Fruit fly (Drosophila melanogaster) whole organism, embryonic: ENCODE data around the gene ct.

ENCODE experiments used
- CG11560 ChIP-seq: fragments of 200-800 bp; sonication (Bioruptor generic); IDR thresholded peaks from 3 replicates; pipeline ENCODE4 v1.3.6; 2022; ENCODE audit warnings: missing biosample characterization, missing genetic modification characterization
- CG12219 ChIP-seq: fragments of 200-800 bp; sonication (Bioruptor generic); optimal IDR thresholded peaks from 3 replicates; lab custom pipeline; 2018; ENCODE audit warnings: missing biosample characterization, mild to moderate bottlenecking, missing genetic modification characterization
- CG12391 ChIP-seq: fragments of 200-800 bp; sonication (Bioruptor generic); optimal IDR thresholded peaks from 3 replicates; lab custom pipeline; 2018; ENCODE audit warnings: missing biosample characterization, mild to moderate bottlenecking, missing genetic modification characterization, moderate library complexity
- CG12942 ChIP-seq: fragments of 200-800 bp; sonication (Bioruptor generic); optimal IDR thresholded peaks from 3 replicates; lab custom pipeline; 2016; ENCODE audit warnings: missing biosample characterization, missing genetic modification characterization
- CG14710 ChIP-seq: fragments of 200-800 bp; sonication (Bioruptor generic); optimal IDR thresholded peaks from 3 replicates; lab custom pipeline; 2019; ENCODE audit warnings: missing biosample characterization, mild to moderate bottlenecking, missing genetic modification characterization, moderate library complexity
- CG15479 ChIP-seq: fragments of 200-800 bp; sonication (Bioruptor generic); optimal IDR thresholded peaks from 3 replicates; lab custom pipeline; 2019; ENCODE audit warnings: missing biosample characterization, mild to moderate bottlenecking, missing genetic modification characterization, moderate library complexity
- CG16863 ChIP-seq: fragments of 200-800 bp; sonication (Bioruptor generic); optimal IDR thresholded peaks from 3 replicates; lab custom pipeline; 2016; ENCODE audit warnings: missing biosample characterization, missing genetic modification characterization
- CG17385 ChIP-seq: fragments of 200-800 bp; sonication (Bioruptor generic); optimal IDR thresholded peaks from 3 replicates; lab custom pipeline; 2018; ENCODE audit warnings: missing biosample characterization, mild to moderate bottlenecking, missing genetic modification characterization
- CG30431 ChIP-seq: fragments of 200-800 bp; sonication (Bioruptor generic); optimal IDR thresholded peaks from 2 replicates; lab custom pipeline; 2017; ENCODE audit warnings: missing biosample characterization, missing genetic modification characterization
- CG32772 ChIP-seq: fragments of 200-800 bp; sonication (Bioruptor generic); IDR thresholded peaks from 2 replicates; pipeline ENCODE4 v1.3.6; 2022; ENCODE audit warnings: missing biosample characterization, missing genetic modification characterization
- CG3847 ChIP-seq: fragments of 200-800 bp; sonication (Bioruptor generic); IDR thresholded peaks from 2 replicates; pipeline ENCODE4 v1.3.6; 2022; ENCODE audit warnings: missing biosample characterization, missing genetic modification characterization
- CG4424 ChIP-seq: fragments of 200-800 bp; sonication (Bioruptor generic); optimal IDR thresholded peaks from 3 replicates; lab custom pipeline; 2016; ENCODE audit warnings: missing biosample characterization, missing genetic modification characterization
- CG4820 ChIP-seq: fragments of 200-800 bp; sonication (Bioruptor generic); optimal IDR thresholded peaks from 3 replicates; lab custom pipeline; 2016; ENCODE audit warnings: missing biosample characterization, missing genetic modification characterization
- CG4854 ChIP-seq: fragments of 200-800 bp; sonication (Bioruptor generic); optimal IDR thresholded peaks from 2 replicates; lab custom pipeline; 2016; ENCODE audit warnings: missing biosample characterization, missing genetic modification characterization, inconsistent platforms
- CG9437 ChIP-seq: fragments of 200-800 bp; sonication (Bioruptor generic); optimal IDR thresholded peaks from 2 replicates; lab custom pipeline; 2018; ENCODE audit warnings: missing biosample characterization, mild to moderate bottlenecking, missing genetic modification characterization
- CG9797 ChIP-seq: fragments of 200-800 bp; sonication (Bioruptor generic); optimal IDR thresholded peaks from 3 replicates; lab custom pipeline; 2018; ENCODE audit warnings: missing biosample characterization, mild to moderate bottlenecking, missing genetic modification characterization
- CG9817 ChIP-seq: fragments of 200-800 bp; sonication (Bioruptor generic); optimal IDR thresholded peaks from 2 replicates; lab custom pipeline; 2018; ENCODE audit warnings: missing biosample characterization, mild to moderate bottlenecking, missing genetic modification characterization, moderate library complexity
- Camta ChIP-seq: fragments of 200-800 bp; sonication (Bioruptor generic); optimal IDR thresholded peaks from 2 replicates; lab custom pipeline; 2016; ENCODE audit warnings: missing biosample characterization, missing genetic modification characterization
- Deaf1 ChIP-seq: fragments of 200-800 bp; optimal IDR thresholded peaks from 3 replicates; lab custom pipeline; 2019; ENCODE audit warnings: missing biosample characterization, mild to moderate bottlenecking, missing genetic modification characterization, moderate library complexity
- Drgx ChIP-seq: fragments of 200-800 bp; sonication (Bioruptor generic); IDR thresholded peaks from 2 replicates; pipeline ENCODE4 v1.3.6; 2022; ENCODE audit warnings: missing biosample characterization, missing genetic modification characterization
- Elba2 ChIP-seq: fragments of 200-800 bp; sonication (Bioruptor generic); optimal IDR thresholded peaks from 3 replicates; lab custom pipeline; 2016; ENCODE audit warnings: missing biosample characterization, missing genetic modification characterization
- HHEX ChIP-seq: fragments of 200-800 bp; sonication (Bioruptor generic); optimal IDR thresholded peaks from 3 replicates; lab custom pipeline; 2017; ENCODE audit warnings: missing biosample characterization, mild to moderate bottlenecking, missing genetic modification characterization, missing genetic modification reagents
- Hand ChIP-seq: fragments of 200-800 bp; sonication (Bioruptor generic); optimal IDR thresholded peaks from 2 replicates; lab custom pipeline; 2017; ENCODE audit warnings: mild to moderate bottlenecking, missing biosample characterization, missing genetic modification reagents, missing genetic modification characterization
- HmgD ChIP-seq: fragments of 200-800 bp; sonication (Bioruptor generic); optimal IDR thresholded peaks from 3 replicates; lab custom pipeline; 2016; ENCODE audit warnings: missing biosample characterization, missing genetic modification characterization
- Hr78 ChIP-seq, 2 experiments: fragments of 200-800 bp in 1 of 2; fragments of >200 bp in 1 of 2; sonication (Bioruptor generic) in 1 of 2; optimal IDR thresholded peaks; 2 replicates each; lab custom pipeline; 2017 to 2019; ENCODE audit warnings: missing biosample characterization in 2 of 2, missing genetic modification characterization in 2 of 2, mild to moderate bottlenecking in 1 of 2, moderate library complexity in 1 of 2
- NC2α ChIP-seq: fragments of 200-800 bp; sonication (Bioruptor generic); optimal IDR thresholded peaks from 2 replicates; lab custom pipeline; 2016; ENCODE audit warnings: missing biosample characterization, missing genetic modification characterization
- NK7.1 ChIP-seq: fragments of 200-800 bp; sonication (Bioruptor generic); optimal IDR thresholded peaks from 3 replicates; lab custom pipeline; 2016; ENCODE audit warnings: missing biosample characterization, missing genetic modification characterization
- Nf-YC ChIP-seq: fragments of 200-800 bp; optimal IDR thresholded peaks from 3 replicates; lab custom pipeline; 2019; ENCODE audit warnings: missing biosample characterization, mild to moderate bottlenecking, missing genetic modification characterization, moderate library complexity
- Opbp ChIP-seq: fragments of 200-800 bp; sonication (Bioruptor generic); IDR thresholded peaks from 3 replicates; pipeline ENCODE4 v1.3.6; 2022; ENCODE audit warnings: missing biosample characterization, missing genetic modification characterization; ENCODE audit not compliant: partially characterized antibody
- bbx ChIP-seq: fragments of 200-800 bp; sonication (Bioruptor generic); IDR thresholded peaks from 2 replicates; pipeline ENCODE4 v1.3.6; 2022; ENCODE audit warnings: missing biosample characterization, missing genetic modification characterization; ENCODE audit not compliant: partially characterized antibody
- br ChIP-seq: fragments of >200 bp; optimal IDR thresholded peaks from 2 replicates; lab custom pipeline; 2017
- danr ChIP-seq: fragments of 200-800 bp; sonication (Bioruptor generic); IDR thresholded peaks from 2 replicates; pipeline ENCODE4 v1.3.6; 2022; ENCODE audit warnings: missing biosample characterization, missing genetic modification characterization
- dati ChIP-seq: fragments of 200-800 bp; sonication (Bioruptor generic); IDR thresholded peaks from 2 replicates; pipeline ENCODE4 v1.3.6; 2022; ENCODE audit warnings: missing biosample characterization, missing genetic modification characterization
- dimm ChIP-seq: fragments of 200-800 bp; sonication (Bioruptor generic); IDR thresholded peaks from 2 replicates; pipeline ENCODE4 v1.3.6; 2022; ENCODE audit warnings: missing biosample characterization, missing genetic modification characterization
- dpn ChIP-seq, 2 experiments: fragments of 200-800 bp; sonication (Bioruptor generic); optimal IDR thresholded peaks; 3 replicates each; lab custom pipeline; 2016; ENCODE audit warnings: missing biosample characterization in 2 of 2, missing genetic modification characterization in 2 of 2
- dysf ChIP-seq: fragments of 200-800 bp; sonication (Bioruptor generic); IDR thresholded peaks from 3 replicates; pipeline ENCODE4 v1.3.6; 2022; ENCODE audit warnings: missing biosample characterization, missing genetic modification characterization
- gcm ChIP-seq: fragments of 200-800 bp; sonication (Bioruptor generic); optimal IDR thresholded peaks from 2 replicates; lab custom pipeline; 2019; ENCODE audit warnings: missing biosample characterization, mild to moderate bottlenecking, missing genetic modification characterization, moderate library complexity
- grn ChIP-seq: fragments of 200-800 bp; sonication (Bioruptor generic); optimal IDR thresholded peaks from 3 replicates; lab custom pipeline; 2017; ENCODE audit warnings: missing biosample characterization, missing genetic modification characterization
- kni ChIP-seq: fragments of 200-800 bp; sonication (Bioruptor generic); optimal IDR thresholded peaks from 3 replicates; lab custom pipeline; 2017; ENCODE audit warnings: mild to moderate bottlenecking, missing biosample characterization, missing genetic modification reagents, missing genetic modification characterization
- lov ChIP-seq, 2 experiments: fragments of 200-800 bp in 1 of 2; fragments of >200 bp in 1 of 2; sonication (Bioruptor generic) in 1 of 2; IDR thresholded peaks in 1 of 2; optimal IDR thresholded peaks in 1 of 2; 2 replicates in 1 of 2; 3 replicates in 1 of 2; pipeline versions ENCODE4 v1.3.6 to Lab custom; 2017 to 2022; ENCODE audit warnings: missing biosample characterization in 1 of 2, missing genetic modification characterization in 1 of 2
- mam ChIP-seq: fragments of 200-800 bp; sonication (Bioruptor generic); optimal IDR thresholded peaks from 3 replicates; lab custom pipeline; 2016; ENCODE audit warnings: missing biosample characterization, missing genetic modification characterization
- nerfin-2 ChIP-seq: fragments of 200-800 bp; sonication (Bioruptor generic); IDR thresholded peaks from 2 replicates; pipeline ENCODE4 v1.3.6; 2022; ENCODE audit warnings: missing biosample characterization, missing genetic modification characterization; ENCODE audit not compliant: partially characterized antibody
- pho ChIP-seq: fragments of 200-800 bp; sonication (Bioruptor generic); optimal IDR thresholded peaks from 2 replicates; lab custom pipeline; 2016; ENCODE audit warnings: missing biosample characterization, missing genetic modification characterization
- ro ChIP-seq: fragments of 200-800 bp; sonication (Bioruptor generic); IDR thresholded peaks from 2 replicates; pipeline ENCODE4 v1.3.6; 2022; ENCODE audit warnings: missing biosample characterization, missing genetic modification characterization
- sens ChIP-seq: fragments of 200-800 bp; sonication (Bioruptor generic); peaks from one replicate; lab custom pipeline; 2016; ENCODE audit warnings: missing biosample characterization, missing genetic modification characterization
- shn ChIP-seq: fragments of 200-800 bp; sonication (Bioruptor generic); optimal IDR thresholded peaks from 3 replicates; lab custom pipeline; 2016; ENCODE audit warnings: missing biosample characterization, missing genetic modification characterization
- slbo ChIP-seq: fragments of 200-800 bp; sonication (Bioruptor generic); IDR thresholded peaks from 2 replicates; pipeline ENCODE4 v1.3.6; 2022; ENCODE audit warnings: missing biosample characterization, missing genetic modification characterization
- sqz ChIP-seq: fragments of 200-800 bp; sonication (Bioruptor generic); optimal IDR thresholded peaks from 3 replicates; lab custom pipeline; 2018; ENCODE audit warnings: missing biosample characterization, mild to moderate bottlenecking, missing genetic modification characterization
- unc-4 ChIP-seq: fragments of 200-800 bp; sonication (Bioruptor generic); IDR thresholded peaks from 2 replicates; pipeline ENCODE4 v1.3.6; 2022; ENCODE audit warnings: missing biosample characterization, missing genetic modification characterization; ENCODE audit not compliant: partially characterized antibody
- usp ChIP-seq: fragments of >200 bp; optimal IDR thresholded peaks from 2 replicates; lab custom pipeline; 2017; ENCODE audit warnings: missing biosample characterization, missing genetic modification characterization

Gene ct

dm6 chrX:7626847-7627497, 18.7 kb downstream of the ct start (continued):
- TF ChIP-seq lov (optimal IDR thresholded peaks at IDR 0.05; lab: Kevin White, UChicago) (no peak), lov (GFP tag; IDR thresholded peaks at IDR 0.05; lab: Robert Waterston, UW) (no peak), Hand (no peak), CG3847 (GFP tag; lab: Robert Waterston, UW) (no peak), unc-4 (0 out of 2 replicates have a peak, but pooled peaks have one; percentile 32), NK7.1 (GFP tag; lab: Kevin White, UChicago) (no peak), HmgD (GFP tag; lab: Kevin White, UChicago) (peak; percentile 8), CG14710 (tag; lab: Kevin White, UChicago) (no peak), danr (GFP tag; lab: Robert Waterston, UW) (no peak), CG9797 (no peak), pho (GFP tag; lab: Kevin White, UChicago) (no peak), Deaf1 (tag; lab: Kevin White, UChicago) (peak; percentile 80), NC2α (no peak), HHEX (no peak), CG15479 (no peak), sens (GFP tag; lab: Kevin White, UChicago) (peak; percentile 74), ro (no peak), dysf (GFP tag; lab: Robert Waterston, UW) (no peak), usp (GFP tag; lab: Kevin White, UChicago) (no peak), Camta (GFP tag; lab: Kevin White, UChicago) (no peak), CG12219 (GFP tag; lab: Kevin White, UChicago) (no peak), Elba2 (GFP tag; lab: Kevin White, UChicago) (no peak), kni (GFP tag; lab: Kevin White, UChicago) (peak; percentile 42), CG32772 (GFP tag; lab: Robert Waterston, UW) (no peak), sqz (peak; percentile 68), Drgx (peak; percentile 42), CG17385 (GFP tag; lab: Kevin White, UChicago) (no peak), dimm (GFP tag; lab: Robert Waterston, UW) (no peak), CG9437 (GFP tag; lab: Kevin White, UChicago) (no peak), CG9817 (no peak), CG16863 (GFP tag; lab: Kevin White, UChicago) (no peak), Hr78 (GFP tag; optimal IDR thresholded peaks at IDR 0.05; lab: Kevin White, UChicago) (no peak), CG4820 (no peak), grn (GFP tag; lab: Kevin White, UChicago) (peak; percentile 57), br (lab: Kevin White, UChicago) (no peak), slbo (GFP tag; lab: Robert Waterston, UW) (no peak), bbx (GFP tag; lab: Robert Waterston, UW) (peak; percentile 52; the same call in 1 of the 2 replicates), mam (GFP tag; lab: Kevin White, UChicago) (no peak), shn (GFP tag; lab: Kevin White, UChicago) (no peak), gcm (peak; percentile 6), CG12391 (no peak), nerfin-2 (GFP tag; lab: Robert Waterston, UW) (no peak), Opbp (GFP tag; lab: Robert Waterston, UW) (peak; percentile 43; the same call in 2 of the 3 replicates), CG12942 (no peak), CG30431 (GFP tag; lab: Kevin White, UChicago) (no peak), CG4424 (no peak), CG4854 (no peak), Nf-YC (peak; percentile 97), dati (GFP tag; lab: Robert Waterston, UW) (no peak), CG11560 (tag; lab: Robert Waterston, UW) (no peak), dpn (GFP tag; optimal IDR thresholded peaks at IDR 0.05; lab: Kevin White, UChicago) (no peak)
